Fruit fly (Drosophila melanogaster) whole organism, pupa: Measurements from ENCODE around the gene CG16782.

Experiments used
- CG10348 ChIP-seq: fragments of 200-800 bp; sonication (Bioruptor generic); IDR thresholded peaks from 2 replicates; pipeline ENCODE4 v1.3.6; 2022; ENCODE audit warnings: missing biosample characterization, missing genetic modification characterization
- CG12605 ChIP-seq: fragments of 200-800 bp; sonication (Bioruptor generic); IDR thresholded peaks from 2 replicates; pipeline ENCODE4 v1.3.6; 2022; ENCODE audit warnings: missing biosample characterization, missing genetic modification characterization
- CG13204 ChIP-seq: fragments of 200-800 bp; sonication (Bioruptor generic); optimal IDR thresholded peaks from 2 replicates; lab custom pipeline; 2018; ENCODE audit warnings: missing biosample characterization, mild to moderate bottlenecking, missing genetic modification characterization, moderate library complexity
- CG14655 ChIP-seq: fragments of 200-800 bp; sonication (Bioruptor generic); optimal IDR thresholded peaks from 3 replicates; lab custom pipeline; 2017; ENCODE audit warnings: mild to moderate bottlenecking, missing biosample characterization, missing genetic modification reagents, missing genetic modification characterization
- CG15710 ChIP-seq: fragments of 200-800 bp; sonication (Bioruptor generic); optimal IDR thresholded peaks from 2 replicates; lab custom pipeline; 2018; ENCODE audit warnings: missing biosample characterization, mild to moderate bottlenecking, missing genetic modification characterization, moderate library complexity
- CG17806 ChIP-seq: fragments of 200-800 bp; sonication (Bioruptor generic); optimal IDR thresholded peaks from 2 replicates; lab custom pipeline; 2018; ENCODE audit warnings: missing biosample characterization, mild to moderate bottlenecking, missing genetic modification characterization, moderate library complexity
- CG32121 ChIP-seq: fragments of 200-800 bp; sonication (Bioruptor generic); IDR thresholded peaks from 2 replicates; pipeline ENCODE4 v1.3.6; 2022; ENCODE audit warnings: missing biosample characterization, missing genetic modification characterization
- CG34367 ChIP-seq: fragments of 200-800 bp; sonication (Bioruptor generic); optimal IDR thresholded peaks from 2 replicates; lab custom pipeline; 2018; ENCODE audit warnings: missing biosample characterization, mild to moderate bottlenecking, missing genetic modification characterization
- CG4496 ChIP-seq: fragments of 200-800 bp; sonication (Bioruptor generic); IDR thresholded peaks from 3 replicates; pipeline ENCODE4 v1.3.6; 2022; ENCODE audit warnings: missing biosample characterization, missing genetic modification characterization
- CG8159 ChIP-seq: fragments of 200-800 bp; sonication (Bioruptor generic); optimal IDR thresholded peaks from 3 replicates; lab custom pipeline; 2018; ENCODE audit warnings: missing biosample characterization, mild to moderate bottlenecking, missing genetic modification characterization, moderate library complexity
- CG8301 ChIP-seq: fragments of 200-800 bp; sonication (Bioruptor generic); optimal IDR thresholded peaks from 2 replicates; lab custom pipeline; 2018; ENCODE audit warnings: missing biosample characterization, mild to moderate bottlenecking, missing genetic modification characterization
- CG9948 ChIP-seq: fragments of 200-800 bp; sonication (Bioruptor generic); optimal IDR thresholded peaks from 2 replicates; lab custom pipeline; 2018; ENCODE audit warnings: missing biosample characterization, mild to moderate bottlenecking, missing genetic modification characterization, moderate library complexity
- D1 ChIP-seq: fragments of 200-800 bp; sonication (Bioruptor generic); optimal IDR thresholded peaks from 2 replicates; lab custom pipeline; 2018; ENCODE audit warnings: missing biosample characterization, mild to moderate bottlenecking, missing genetic modification characterization, moderate library complexity
- EcR ChIP-seq: fragments of 200-800 bp; sonication (Bioruptor generic); optimal IDR thresholded peaks from 3 replicates; lab custom pipeline; 2019; ENCODE audit warnings: missing biosample characterization, missing genetic modification characterization, mild to moderate bottlenecking, moderate library complexity, missing genetic modification reagents
- Ets98B ChIP-seq: fragments of 200-800 bp; sonication (Bioruptor generic); IDR thresholded peaks from 2 replicates; pipeline ENCODE4 v1.3.6; 2022; ENCODE audit warnings: missing biosample characterization, missing genetic modification characterization
- Pif1A ChIP-seq: fragments of 200-800 bp; sonication (Bioruptor generic); optimal IDR thresholded peaks from 3 replicates; lab custom pipeline; 2016; ENCODE audit warnings: missing biosample characterization, missing genetic modification characterization
- Pif1B ChIP-seq: fragments of 200-800 bp; sonication (Bioruptor generic); optimal IDR thresholded peaks from 3 replicates; lab custom pipeline; 2016; ENCODE audit warnings: missing biosample characterization, missing genetic modification characterization
- Snoo ChIP-seq: fragments of 200-800 bp; sonication (Bioruptor generic); optimal IDR thresholded peaks from 3 replicates; lab custom pipeline; 2017; ENCODE audit warnings: missing biosample characterization, mild to moderate bottlenecking, missing genetic modification characterization, inconsistent platforms
- fd96Ca ChIP-seq: fragments of 200-800 bp; sonication (Bioruptor generic); IDR thresholded peaks from 3 replicates; pipeline ENCODE4 v1.3.6; 2022; ENCODE audit warnings: missing biosample characterization, missing genetic modification characterization
- gl ChIP-seq: fragments of 200-800 bp; sonication (Bioruptor generic); optimal IDR thresholded peaks from 2 replicates; lab custom pipeline; 2018; ENCODE audit warnings: missing biosample characterization, mild to moderate bottlenecking, missing genetic modification characterization
- rn ChIP-seq: fragments of 200-800 bp; sonication (Bioruptor generic); IDR thresholded peaks from 2 replicates; pipeline ENCODE4 v1.3.6; 2022; ENCODE audit warnings: missing biosample characterization, missing genetic modification characterization

CG16782 gene

dm6 chrX:3451916-3452315, 8.1 kb downstream of the CG16782 start:
- TF ChIP-seq CG9948 (tag; lab: Kevin White, UChicago) (no peak), CG4496 (GFP tag; lab: Robert Waterston, UW) (peak; percentile 80), Ets98B (GFP tag; lab: Robert Waterston, UW) (peak; percentile 68), rn (GFP tag; lab: Robert Waterston, UW) (peak; percentile 19; the same call in 1 of the 2 replicates), CG32121 (GFP tag; lab: Robert Waterston, UW) (peak; percentile 78), gl (tag; lab: Kevin White, UChicago) (no peak), CG17806 (tag; lab: Kevin White, UChicago) (no peak), CG12605 (GFP tag; lab: Robert Waterston, UW) (no peak), Pif1B (GFP tag; lab: Kevin White, UChicago) (no peak), CG34367 (tag; lab: Kevin White, UChicago) (no peak), D1 (tag; lab: Kevin White, UChicago) (no peak), CG10348 (GFP tag; lab: Robert Waterston, UW) (no peak), Snoo (tag; lab: Kevin White, UChicago) (no peak), EcR (GFP tag; lab: Kevin White, UChicago) (no peak), Pif1A (peak; percentile 25), CG14655 (peak; percentile 39), CG8159 (tag; lab: Kevin White, UChicago) (no peak), fd96Ca (GFP tag; lab: Robert Waterston, UW) (peak; percentile 78), CG15710 (no peak), CG8301 (tag; lab: Kevin White, UChicago) (peak; percentile 54), CG13204 (GFP tag; lab: Kevin White, UChicago) (no peak)
- TF ChIP-seq, all 21 proteins: peak for 8

- peak; percentile 3 for TF ChIP-seq D1 (tag; lab: Kevin White, UChicago)
- TF ChIP-seq Pif1B (GFP tag; lab: Kevin White, UChicago) = peak; percentile 26
- no peak for TF ChIP-seq CG17806 (tag; lab: Kevin White, UChicago)
- TF ChIP-seq CG8301 (tag; lab: Kevin White, UChicago) = no peak
- no peak for TF ChIP-seq Snoo (tag; lab: Kevin White, UChicago)
Measured at dm6 chrX:3451250-3451786, 8.7 kb downstream of the CG16782 start.

- no peak for TF ChIP-seq Pif1A
- no peak for TF ChIP-seq CG10348 (GFP tag; lab: Robert Waterston, UW)
- TF ChIP-seq Pif1B (GFP tag; lab: Kevin White, UChicago) = no peak
- no peak for TF ChIP-seq CG13204 (GFP tag; lab: Kevin White, UChicago)
- no peak for TF ChIP-seq CG32121 (GFP tag; lab: Robert Waterston, UW)
- TF ChIP-seq D1 (tag; lab: Kevin White, UChicago) = no peak
- no peak for TF ChIP-seq CG14655
- no peak for TF ChIP-seq Snoo (tag; lab: Kevin White, UChicago)
- no peak for TF ChIP-seq EcR (GFP tag; lab: Kevin White, UChicago)
- TF ChIP-seq, all 21 proteins: peak for 0
Measured at dm6 chrX:3448893-3449394, 11.1 kb downstream of the CG16782 start, which contains the start of gene CG12535. Gene CG12535 (minus strand): TSS chrX:3448943.

- TF ChIP-seq Ets98B (GFP tag; lab: Robert Waterston, UW) (no peak; the same call in 1 of the 2 replicates), CG9948 (tag; lab: Kevin White, UChicago) (peak; percentile 19), CG10348 (GFP tag; lab: Robert Waterston, UW) (no peak), CG15710 (no peak), rn (GFP tag; lab: Robert Waterston, UW) (peak; percentile 16; the same call in 1 of the 2 replicates), gl (tag; lab: Kevin White, UChicago) (no peak), CG32121 (GFP tag; lab: Robert Waterston, UW) (peak; percentile 44; the same call in 1 of the 2 replicates), CG34367 (tag; lab: Kevin White, UChicago) (no peak), CG13204 (GFP tag; lab: Kevin White, UChicago) (no peak), Pif1B (GFP tag; lab: Kevin White, UChicago) (no peak), fd96Ca (GFP tag; lab: Robert Waterston, UW) (peak; percentile 52; the same call in 2 of the 3 replicates), CG14655 (peak; percentile 40), CG8301 (tag; lab: Kevin White, UChicago) (peak; percentile 19), CG4496 (GFP tag; lab: Robert Waterston, UW) (peak; percentile 58), CG17806 (tag; lab: Kevin White, UChicago) (no peak), D1 (tag; lab: Kevin White, UChicago) (no peak), Snoo (tag; lab: Kevin White, UChicago) (peak; percentile 6), CG12605 (GFP tag; lab: Robert Waterston, UW) (no peak), Pif1A (no peak), CG8159 (tag; lab: Kevin White, UChicago) (peak; percentile 20), EcR (GFP tag; lab: Kevin White, UChicago) (no peak)
Measured at dm6 chrX:3447718-3448523, 12.1 kb downstream of the CG16782 start.

- TF ChIP-seq Ets98B (GFP tag; lab: Robert Waterston, UW) (peak; percentile 15; the same call in 1 of the 2 replicates), CG32121 (GFP tag; lab: Robert Waterston, UW) (no peak), CG12605 (GFP tag; lab: Robert Waterston, UW) (peak; percentile 22; the same call in 1 of the 2 replicates), CG13204 (GFP tag; lab: Kevin White, UChicago) (no peak)
Measured at dm6 chrX:3446650-3447049, 13.4 kb downstream of the CG16782 start.
